Fruit fly (Drosophila melanogaster) whole organism, pupa: ENCODE measurements around the gene Trf4-1.

Source experiments
- CG10348 ChIP-seq: fragments of 200-800 bp; sonication (Bioruptor generic); IDR thresholded peaks from 2 replicates; pipeline ENCODE4 v1.3.6; 2022; ENCODE audit warnings: missing biosample characterization, missing genetic modification characterization
- CG14655 ChIP-seq: fragments of 200-800 bp; sonication (Bioruptor generic); optimal IDR thresholded peaks from 3 replicates; lab custom pipeline; 2017; ENCODE audit warnings: mild to moderate bottlenecking, missing biosample characterization, missing genetic modification reagents, missing genetic modification characterization
- CG15710 ChIP-seq: fragments of 200-800 bp; sonication (Bioruptor generic); optimal IDR thresholded peaks from 2 replicates; lab custom pipeline; 2018; ENCODE audit warnings: missing biosample characterization, mild to moderate bottlenecking, missing genetic modification characterization, moderate library complexity
- CG17806 ChIP-seq: fragments of 200-800 bp; sonication (Bioruptor generic); optimal IDR thresholded peaks from 2 replicates; lab custom pipeline; 2018; ENCODE audit warnings: missing biosample characterization, mild to moderate bottlenecking, missing genetic modification characterization, moderate library complexity
- CG34367 ChIP-seq: fragments of 200-800 bp; sonication (Bioruptor generic); optimal IDR thresholded peaks from 2 replicates; lab custom pipeline; 2018; ENCODE audit warnings: missing biosample characterization, mild to moderate bottlenecking, missing genetic modification characterization
- CG4496 ChIP-seq: fragments of 200-800 bp; sonication (Bioruptor generic); IDR thresholded peaks from 3 replicates; pipeline ENCODE4 v1.3.6; 2022; ENCODE audit warnings: missing biosample characterization, missing genetic modification characterization
- CG8159 ChIP-seq: fragments of 200-800 bp; sonication (Bioruptor generic); optimal IDR thresholded peaks from 3 replicates; lab custom pipeline; 2018; ENCODE audit warnings: missing biosample characterization, mild to moderate bottlenecking, missing genetic modification characterization, moderate library complexity
- CG9948 ChIP-seq: fragments of 200-800 bp; sonication (Bioruptor generic); optimal IDR thresholded peaks from 2 replicates; lab custom pipeline; 2018; ENCODE audit warnings: missing biosample characterization, mild to moderate bottlenecking, missing genetic modification characterization, moderate library complexity
- EcR ChIP-seq: fragments of 200-800 bp; sonication (Bioruptor generic); optimal IDR thresholded peaks from 3 replicates; lab custom pipeline; 2019; ENCODE audit warnings: missing biosample characterization, missing genetic modification characterization, mild to moderate bottlenecking, moderate library complexity, missing genetic modification reagents
- Ets98B ChIP-seq: fragments of 200-800 bp; sonication (Bioruptor generic); IDR thresholded peaks from 2 replicates; pipeline ENCODE4 v1.3.6; 2022; ENCODE audit warnings: missing biosample characterization, missing genetic modification characterization
- Pif1A ChIP-seq: fragments of 200-800 bp; sonication (Bioruptor generic); optimal IDR thresholded peaks from 3 replicates; lab custom pipeline; 2016; ENCODE audit warnings: missing biosample characterization, missing genetic modification characterization
- Snoo ChIP-seq: fragments of 200-800 bp; sonication (Bioruptor generic); optimal IDR thresholded peaks from 3 replicates; lab custom pipeline; 2017; ENCODE audit warnings: missing biosample characterization, mild to moderate bottlenecking, missing genetic modification characterization, inconsistent platforms
- gl ChIP-seq: fragments of 200-800 bp; sonication (Bioruptor generic); optimal IDR thresholded peaks from 2 replicates; lab custom pipeline; 2018; ENCODE audit warnings: missing biosample characterization, mild to moderate bottlenecking, missing genetic modification characterization
- rn ChIP-seq: fragments of 200-800 bp; sonication (Bioruptor generic); IDR thresholded peaks from 2 replicates; pipeline ENCODE4 v1.3.6; 2022; ENCODE audit warnings: missing biosample characterization, missing genetic modification characterization

DNA sequence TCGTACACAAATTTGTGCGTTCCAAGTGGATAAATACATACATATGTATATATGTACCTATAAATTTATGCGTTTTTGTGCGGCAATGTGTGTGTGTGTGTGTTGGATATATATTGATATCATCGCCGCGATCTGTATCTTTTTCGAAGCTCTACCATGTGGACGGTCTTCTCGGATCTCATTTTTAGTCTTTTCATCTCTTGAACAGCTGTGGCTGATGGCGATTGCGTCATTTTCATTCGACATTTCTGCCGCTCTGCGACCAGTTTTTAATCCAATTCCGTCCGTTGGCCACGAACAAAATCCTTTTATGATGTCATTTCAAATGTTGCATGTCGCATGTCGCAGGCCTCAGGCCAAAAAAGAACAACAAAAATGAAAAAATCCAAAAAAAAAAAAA lies 39.6 kb upstream of the Trf4-1 start:
- TF ChIP-seq gl (tag; lab: Kevin White, UChicago) (no peak), CG10348 (no peak), CG9948 (tag; lab: Kevin White, UChicago) (no peak), CG15710 (tag; lab: Kevin White, UChicago) (no peak), CG17806 (tag; lab: Kevin White, UChicago) (no peak), EcR (GFP tag; lab: Kevin White, UChicago) (no peak), CG4496 (GFP tag; lab: Robert Waterston, UW) (no peak), Ets98B (GFP tag; lab: Robert Waterston, UW) (no peak), CG8159 (no peak), rn (GFP tag; lab: Robert Waterston, UW) (no peak), Pif1A (GFP tag; lab: Kevin White, UChicago) (no peak), CG34367 (no peak), CG14655 (GFP tag; lab: Kevin White, UChicago) (no peak), Snoo (tag; lab: Kevin White, UChicago) (no peak)
